Fruit fly (Drosophila melanogaster) Kc167 (cell line): Measurements from ENCODE around the gene CG15473.

Experiments used
- Myc ChIP-seq: fragments of >200 bp; optimal IDR thresholded peaks from 2 replicates; lab custom pipeline; 2017; ENCODE audit warnings: missing external identifiers
- Sin3A ChIP-seq: fragments of >200 bp; optimal IDR thresholded peaks from 2 replicates; lab custom pipeline; 2018; ENCODE audit warnings: missing external identifiers
- h ChIP-seq: fragments of >200 bp; optimal IDR thresholded peaks from 3 replicates; lab custom pipeline; 2018; ENCODE audit warnings: missing external identifiers
- insv ChIP-seq: fragments of >200 bp; optimal IDR thresholded peaks from 3 replicates; lab custom pipeline; 2018; ENCODE audit warnings: missing external identifiers
- psq ChIP-seq: fragments of >200 bp; optimal IDR thresholded peaks from 2 replicates; lab custom pipeline; 2017; ENCODE audit warnings: missing external identifiers
- ttk ChIP-seq: sonication (Bioruptor generic); optimal IDR thresholded peaks from 2 replicates; lab custom pipeline; 2017; ENCODE audit warnings: missing external identifiers

The CG15473 gene

DNA sequence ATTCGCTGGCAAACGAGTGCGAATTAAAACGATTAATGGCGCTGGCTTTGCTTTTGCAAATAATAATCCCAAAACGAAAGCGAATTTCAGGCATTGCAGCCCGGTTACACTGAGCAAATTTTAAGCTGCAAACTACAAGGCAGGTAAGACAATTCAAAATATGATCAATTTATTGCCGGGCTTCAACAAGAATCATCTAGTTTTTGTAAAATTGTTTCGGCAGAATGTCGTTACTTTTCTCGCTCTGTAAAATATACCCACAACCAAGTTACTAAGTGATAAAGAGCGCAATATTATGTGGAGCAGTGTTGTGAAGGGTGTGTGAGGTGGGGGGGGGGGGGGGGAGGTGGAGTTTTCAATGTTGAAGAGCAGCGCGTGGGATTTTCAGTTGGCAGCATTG is 39.4 kb downstream of the CG15473 start:
- TF ChIP-seq ttk: no peak
- TF ChIP-seq Sin3A (lab: Kevin White, UChicago): no peak
- TF ChIP-seq insv (lab: Kevin White, UChicago): no peak
- TF ChIP-seq h (lab: Kevin White, UChicago): no peak
- no peak for TF ChIP-seq Myc (lab: Kevin White, UChicago)
- no peak for TF ChIP-seq psq (lab: Kevin White, UChicago)

DNA sequence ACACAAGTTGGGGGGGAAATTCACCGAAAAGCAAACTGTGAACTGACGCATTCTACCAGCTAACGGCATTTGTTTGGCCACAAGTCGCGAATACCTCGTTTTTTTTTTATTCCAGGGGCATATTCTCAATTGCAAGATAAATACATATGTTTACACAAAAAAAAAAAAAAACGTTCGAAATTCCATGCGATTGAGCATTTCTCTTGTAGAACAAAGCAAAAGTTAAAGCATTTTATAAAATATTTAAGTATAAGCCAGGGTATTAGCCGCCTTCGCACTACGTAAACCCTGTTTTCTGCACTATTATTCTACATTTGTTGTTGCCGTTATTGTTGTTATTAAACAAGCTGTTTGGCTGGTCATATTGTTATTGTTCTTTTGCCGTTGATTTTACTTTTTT is 40.0 kb downstream of the CG15473 start:
- no peak for TF ChIP-seq h (lab: Kevin White, UChicago)
- no peak for TF ChIP-seq psq (lab: Kevin White, UChicago)
- TF ChIP-seq insv (lab: Kevin White, UChicago): no peak
- no peak for TF ChIP-seq ttk
- no peak for TF ChIP-seq Sin3A (lab: Kevin White, UChicago)
- TF ChIP-seq Myc (lab: Kevin White, UChicago): no peak

DNA sequence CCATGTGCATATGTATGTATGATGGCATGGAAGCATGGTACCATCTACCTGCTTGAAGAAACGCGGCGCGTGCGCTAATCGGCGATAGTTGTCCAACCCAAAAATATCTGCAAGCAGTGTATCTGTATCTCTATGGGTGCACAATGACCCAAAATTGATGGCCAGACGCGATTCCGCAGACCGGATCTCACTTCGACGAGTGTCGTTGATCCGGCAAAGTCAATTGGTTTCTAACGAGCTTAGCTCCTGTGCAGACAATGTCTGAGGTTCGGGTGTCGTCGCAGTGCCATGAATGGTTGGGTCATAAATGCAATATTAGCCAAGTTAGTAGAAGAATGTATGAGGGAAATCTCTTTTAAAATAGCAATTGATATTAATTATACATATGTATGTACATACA is 40.7 kb downstream of the CG15473 start:
- TF ChIP-seq insv (lab: Kevin White, UChicago) (no peak), ttk (no peak), Sin3A (lab: Kevin White, UChicago) (no peak), psq (lab: Kevin White, UChicago) (no peak), Myc (lab: Kevin White, UChicago) (no peak), h (lab: Kevin White, UChicago) (no peak)

DNA sequence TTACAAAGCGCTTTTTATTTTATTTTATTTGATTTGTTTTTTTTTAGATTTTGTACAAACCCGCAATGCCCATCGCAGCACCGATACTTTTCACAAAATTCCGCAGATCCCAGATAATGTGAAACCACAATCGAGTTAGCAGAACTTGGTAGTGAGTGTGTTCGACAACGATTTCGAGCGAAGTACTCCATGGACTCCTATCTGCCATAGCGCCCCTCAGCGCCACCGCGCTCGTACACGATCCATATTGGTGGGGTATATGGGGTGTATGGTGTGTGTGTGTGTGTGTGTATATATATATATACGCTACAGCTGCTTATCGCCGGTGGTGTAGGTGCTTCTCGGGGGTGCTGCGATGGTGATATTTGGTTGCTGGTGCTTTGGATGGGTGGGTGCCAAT is 41.8 kb downstream of the CG15473 start:
- TF ChIP-seq Myc (lab: Kevin White, UChicago) (no peak), ttk (no peak)

DNA sequence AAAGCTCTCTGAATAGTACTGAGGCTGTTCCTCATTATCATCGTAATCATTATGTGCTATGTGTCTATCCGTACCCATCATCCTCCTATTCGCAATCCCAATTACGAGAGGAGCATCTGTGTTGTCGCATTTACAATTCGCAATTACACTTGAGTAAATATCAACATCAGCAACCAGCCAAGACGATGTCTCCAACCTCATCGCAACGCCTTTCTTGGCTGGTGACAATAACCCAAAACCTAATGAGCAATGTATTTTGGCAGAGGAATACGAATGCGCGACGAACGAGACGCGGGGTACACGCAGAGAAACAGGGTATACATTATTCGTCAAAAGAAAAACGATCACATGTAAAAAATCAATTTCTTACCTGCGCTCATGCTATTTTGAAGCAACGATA is 43.8 kb downstream of the CG15473 start:
- TF ChIP-seq ttk: no peak
- no peak for TF ChIP-seq Myc (lab: Kevin White, UChicago)
- TF ChIP-seq psq (lab: Kevin White, UChicago): no peak
- TF ChIP-seq insv (lab: Kevin White, UChicago): no peak

DNA sequence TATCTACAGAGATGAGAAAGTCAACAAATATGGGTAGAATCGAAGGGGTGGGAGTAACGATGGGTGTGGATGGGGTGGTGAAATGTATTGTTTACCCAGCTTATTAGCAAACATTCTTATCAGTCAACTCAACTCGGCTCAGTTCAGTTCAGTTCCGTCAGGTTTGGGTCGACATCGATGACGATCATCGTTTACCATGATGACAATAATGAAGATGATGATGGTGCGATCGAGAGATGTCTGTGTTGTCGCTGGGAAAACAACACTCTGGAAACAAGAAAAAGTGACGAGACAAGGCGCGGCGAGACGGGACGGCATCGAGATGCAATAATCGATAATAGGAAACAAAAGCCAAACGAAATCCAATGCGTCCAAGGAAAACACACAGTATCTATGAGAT is 44.6 kb downstream of the CG15473 start:
- TF ChIP-seq Sin3A (lab: Kevin White, UChicago) (no peak), Myc (lab: Kevin White, UChicago) (no peak), ttk (no peak), psq (lab: Kevin White, UChicago) (no peak), h (lab: Kevin White, UChicago) (no peak), insv (lab: Kevin White, UChicago) (no peak)

DNA sequence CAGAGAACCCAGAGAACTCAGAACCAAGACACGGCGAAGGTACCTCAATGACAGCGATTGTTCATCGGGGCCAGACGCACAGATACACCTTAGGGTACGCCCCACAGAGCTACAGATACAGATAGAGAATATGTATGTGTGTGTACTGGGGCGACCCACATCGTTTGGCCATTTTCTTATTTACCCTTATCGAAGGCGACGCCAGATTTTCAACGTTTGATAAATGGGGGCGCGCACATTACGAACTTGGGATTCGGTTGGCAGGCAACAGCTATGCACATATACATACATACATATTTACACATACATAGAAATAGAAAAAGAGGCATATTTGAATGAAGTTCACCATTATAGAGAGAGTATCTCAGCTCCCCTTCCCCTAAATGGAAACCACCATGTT is 47.9 kb downstream of the CG15473 start:
- TF ChIP-seq ttk (no peak), Myc (lab: Kevin White, UChicago) (no peak), insv (lab: Kevin White, UChicago) (no peak), Sin3A (lab: Kevin White, UChicago) (no peak), psq (lab: Kevin White, UChicago) (no peak), h (lab: Kevin White, UChicago) (no peak)

DNA sequence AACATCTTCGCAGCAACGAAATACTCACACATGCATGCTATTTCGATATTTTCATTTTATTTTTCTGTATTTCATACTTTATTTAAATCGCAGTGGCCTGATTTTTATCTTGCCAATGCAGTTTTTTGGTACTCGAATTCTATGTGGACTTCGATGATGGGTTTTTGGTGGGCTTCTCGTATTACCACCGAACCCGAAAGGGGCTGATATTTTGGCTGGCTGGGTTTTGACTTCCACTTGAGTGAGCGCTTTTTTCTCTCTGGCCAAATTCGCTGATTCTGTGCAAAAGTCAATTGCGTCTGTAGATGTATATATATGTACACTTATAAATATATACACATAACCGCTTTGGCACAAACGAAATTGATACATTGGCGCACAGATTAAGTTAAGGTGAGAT is 49.0 kb downstream of the CG15473 start:
- TF ChIP-seq Sin3A (lab: Kevin White, UChicago): no peak
- no peak for TF ChIP-seq Myc (lab: Kevin White, UChicago)
- TF ChIP-seq psq (lab: Kevin White, UChicago): no peak
- no peak for TF ChIP-seq h (lab: Kevin White, UChicago)
- TF ChIP-seq insv (lab: Kevin White, UChicago): no peak
- no peak for TF ChIP-seq ttk

DNA sequence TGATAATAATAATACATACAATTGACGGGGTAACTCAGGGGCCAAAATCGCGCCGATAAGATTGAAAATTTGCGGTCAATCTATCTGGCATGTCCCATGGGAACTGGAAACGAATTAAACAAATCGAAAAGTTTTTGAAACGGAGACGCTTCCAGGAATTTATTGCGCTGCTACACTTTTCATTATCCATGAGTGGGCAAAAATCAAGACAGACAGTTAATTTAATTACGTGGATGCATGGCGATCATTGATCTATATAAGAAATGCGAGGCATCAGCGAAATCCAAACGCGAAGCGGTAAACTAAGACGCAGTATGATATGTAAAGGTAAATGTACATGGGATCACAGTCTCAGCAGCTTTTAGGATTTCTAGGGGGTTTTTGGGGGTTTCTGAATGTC is 49.7 kb downstream of the CG15473 start:
- TF ChIP-seq h (lab: Kevin White, UChicago) (no peak), Myc (lab: Kevin White, UChicago) (no peak), ttk (no peak), psq (lab: Kevin White, UChicago) (no peak), insv (lab: Kevin White, UChicago) (no peak), Sin3A (lab: Kevin White, UChicago) (no peak)

DNA sequence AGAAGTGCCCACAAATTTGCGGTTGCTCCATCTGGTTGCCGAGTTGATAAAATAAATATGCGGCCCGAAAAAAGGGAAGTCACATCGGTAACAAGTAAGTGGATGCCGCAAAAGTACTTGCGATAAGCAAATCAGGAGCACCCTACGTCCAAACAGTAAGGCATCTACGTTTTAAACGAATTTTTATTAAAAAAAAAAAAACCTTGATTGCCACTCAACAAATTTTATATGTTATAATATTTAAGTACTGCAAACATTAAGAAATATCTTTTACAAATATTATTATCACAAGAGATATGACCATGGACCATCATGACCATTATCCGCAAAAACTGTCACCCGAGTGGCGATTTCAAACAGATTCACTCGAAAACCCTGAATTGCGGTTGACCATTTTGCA is 50.2 kb downstream of the CG15473 start:
- TF ChIP-seq psq (lab: Kevin White, UChicago): no peak
- no peak for TF ChIP-seq Sin3A (lab: Kevin White, UChicago)
- TF ChIP-seq Myc (lab: Kevin White, UChicago): no peak
- TF ChIP-seq ttk: no peak
- TF ChIP-seq insv (lab: Kevin White, UChicago): no peak
- TF ChIP-seq h (lab: Kevin White, UChicago): no peak
